Fruit fly (Drosophila melanogaster) whole organism, embryonic: ENCODE measurements around the gene MFS18.

Experiments
- Adf1 ChIP-seq: fragments of 200-800 bp; sonication (Bioruptor generic); IDR thresholded peaks from 2 replicates; pipeline ENCODE4 v1.3.6; 2022; ENCODE audit warnings: missing biosample characterization, missing genetic modification characterization
- Asciz ChIP-seq: fragments of 200-800 bp; sonication (Bioruptor generic); optimal IDR thresholded peaks from 2 replicates; lab custom pipeline; 2017; ENCODE audit warnings: missing biosample characterization, mild to moderate bottlenecking, missing genetic modification characterization, missing genetic modification reagents
- BtbVII ChIP-seq: fragments of 200-800 bp; sonication (Bioruptor generic); optimal IDR thresholded peaks from 3 replicates; lab custom pipeline; 2017; ENCODE audit warnings: missing biosample characterization, mild to moderate bottlenecking, missing genetic modification characterization
- CG11695 ChIP-seq: fragments of 200-800 bp; sonication (Bioruptor generic); IDR thresholded peaks from 3 replicates; pipeline ENCODE4 v1.3.6; 2022; ENCODE audit warnings: missing biosample characterization, missing genetic modification characterization
- CG13287 ChIP-seq: fragments of 200-800 bp; sonication (Bioruptor generic); IDR thresholded peaks from 2 replicates; pipeline ENCODE4 v1.3.6; 2022; ENCODE audit warnings: missing biosample characterization, missing genetic modification characterization; ENCODE audit not compliant: partially characterized antibody
- CG14441 ChIP-seq: fragments of 200-800 bp; sonication (Bioruptor generic); IDR thresholded peaks from 2 replicates; pipeline ENCODE4 v1.3.6; 2022; ENCODE audit warnings: missing biosample characterization, missing genetic modification characterization
- CG15011 ChIP-seq: fragments of 200-800 bp; sonication (Bioruptor generic); optimal IDR thresholded peaks from 3 replicates; lab custom pipeline; 2018; ENCODE audit warnings: missing biosample characterization, mild to moderate bottlenecking, missing genetic modification characterization
- CG15696 ChIP-seq: fragments of 200-800 bp; sonication (Bioruptor generic); optimal IDR thresholded peaks from 2 replicates; lab custom pipeline; 2019; ENCODE audit warnings: missing biosample characterization, mild to moderate bottlenecking, missing genetic modification characterization, moderate library complexity
- CG17385 ChIP-seq: fragments of 200-800 bp; sonication (Bioruptor generic); optimal IDR thresholded peaks from 3 replicates; lab custom pipeline; 2018; ENCODE audit warnings: missing biosample characterization, mild to moderate bottlenecking, missing genetic modification characterization
- CG1832 ChIP-seq: fragments of 200-800 bp; sonication (Bioruptor generic); optimal IDR thresholded peaks from 2 replicates; lab custom pipeline; 2017; ENCODE audit warnings: missing biosample characterization, mild to moderate bottlenecking, missing genetic modification characterization, inconsistent platforms
- CG18764 ChIP-seq: fragments of 200-800 bp; sonication (Bioruptor generic); optimal IDR thresholded peaks from 3 replicates; lab custom pipeline; 2016; ENCODE audit warnings: missing biosample characterization, missing genetic modification characterization
- CG2120 ChIP-seq: fragments of 200-800 bp; sonication (Bioruptor generic); optimal IDR thresholded peaks from 3 replicates; lab custom pipeline; 2016; ENCODE audit warnings: missing biosample characterization, missing genetic modification characterization
- CG2712 ChIP-seq: fragments of 200-800 bp; optimal IDR thresholded peaks from 3 replicates; lab custom pipeline; 2019; ENCODE audit warnings: missing biosample characterization, mild to moderate bottlenecking, missing genetic modification characterization, moderate library complexity
- CG30403 ChIP-seq: fragments of 200-800 bp; sonication (Bioruptor generic); optimal IDR thresholded peaks from 3 replicates; lab custom pipeline; 2016; ENCODE audit warnings: missing biosample characterization, missing genetic modification characterization
- CG42726 ChIP-seq: fragments of 200-800 bp; sonication (Bioruptor generic); IDR thresholded peaks from 2 replicates; pipeline ENCODE4 v1.3.6; 2022; ENCODE audit warnings: missing biosample characterization, missing genetic modification characterization; ENCODE audit not compliant: partially characterized antibody
- CG4820 ChIP-seq: fragments of 200-800 bp; sonication (Bioruptor generic); optimal IDR thresholded peaks from 3 replicates; lab custom pipeline; 2016; ENCODE audit warnings: missing biosample characterization, missing genetic modification characterization
- CG8281 ChIP-seq: fragments of 200-800 bp; sonication (Bioruptor generic); optimal IDR thresholded peaks from 2 replicates; lab custom pipeline; 2018; ENCODE audit warnings: missing biosample characterization, mild to moderate bottlenecking, missing genetic modification characterization, moderate library complexity
- CTCF ChIP-seq: fragments of 200-800 bp; sonication (Bioruptor generic); optimal IDR thresholded peaks from 2 replicates; lab custom pipeline; 2017; ENCODE audit warnings: missing biosample characterization, mild to moderate bottlenecking, missing genetic modification characterization, moderate library complexity
- Dad ChIP-seq: fragments of 200-800 bp; sonication (Bioruptor generic); optimal IDR thresholded peaks from 3 replicates; lab custom pipeline; 2016; ENCODE audit warnings: missing biosample characterization, missing genetic modification characterization
- Dll ChIP-seq: fragments of 200-800 bp; sonication (Bioruptor generic); IDR thresholded peaks from 4 replicates; pipeline ENCODE4 v1.3.6; 2022; ENCODE audit warnings: missing biosample characterization, missing genetic modification characterization; ENCODE audit not compliant: partially characterized antibody
- ERR ChIP-seq: fragments of 200-800 bp; sonication (Bioruptor generic); optimal IDR thresholded peaks from 2 replicates; lab custom pipeline; 2016; ENCODE audit warnings: missing biosample characterization, missing genetic modification characterization
- Fer3 ChIP-seq: fragments of 200-800 bp; sonication (Bioruptor generic); optimal IDR thresholded peaks from 2 replicates; lab custom pipeline; 2018; ENCODE audit warnings: missing biosample characterization, mild to moderate bottlenecking, missing genetic modification characterization, moderate library complexity
- H15 ChIP-seq: fragments of 200-800 bp; sonication (Bioruptor generic); IDR thresholded peaks from 3 replicates; pipeline ENCODE4 v1.3.6; 2022; ENCODE audit warnings: missing biosample characterization, missing genetic modification characterization
- H2.0 ChIP-seq: fragments of 200-800 bp; sonication (Bioruptor generic); IDR thresholded peaks from 2 replicates; pipeline ENCODE4 v1.3.6; 2022; ENCODE audit warnings: missing biosample characterization, missing genetic modification characterization
- Hr78 ChIP-seq, 2 experiments: fragments of 200-800 bp in 1 of 2; fragments of >200 bp in 1 of 2; sonication (Bioruptor generic) in 1 of 2; optimal IDR thresholded peaks; 2 replicates each; lab custom pipeline; 2017 to 2019; ENCODE audit warnings: missing biosample characterization in 2 of 2, missing genetic modification characterization in 2 of 2, mild to moderate bottlenecking in 1 of 2, moderate library complexity in 1 of 2
- Med ChIP-seq: fragments of 200-800 bp; sonication (Bioruptor generic); peaks from one replicate; lab custom pipeline; 2016; ENCODE audit warnings: missing biosample characterization, missing genetic modification characterization, mild to moderate bottlenecking, inconsistent platforms, moderate library complexity
- NfI ChIP-seq: fragments of 200-800 bp; sonication (Bioruptor generic); optimal IDR thresholded peaks from 3 replicates; lab custom pipeline; 2018; ENCODE audit warnings: missing biosample characterization, mild to moderate bottlenecking, missing genetic modification characterization, moderate library complexity
- Rfx ChIP-seq: fragments of 200-800 bp; sonication (Bioruptor generic); IDR thresholded peaks from 2 replicates; pipeline ENCODE4 v1.3.6; 2022; ENCODE audit warnings: missing biosample characterization, missing genetic modification characterization
- Stat92E ChIP-seq, 3 experiments: fragments of >200 bp in 2 of 3; fragments of 200-800 bp in 1 of 3; sonication (Bioruptor generic) in 1 of 3; optimal IDR thresholded peaks; 2 replicates each; lab custom pipeline; 2017 to 2019; ENCODE audit warnings: missing biosample characterization in 3 of 3, missing genetic modification characterization in 3 of 3, mild to moderate bottlenecking in 1 of 3, moderate library complexity in 1 of 3
- TFAM ChIP-seq: fragments of 200-800 bp; sonication (Bioruptor generic); optimal IDR thresholded peaks from 2 replicates; lab custom pipeline; 2017; ENCODE audit warnings: missing biosample characterization, missing genetic modification characterization, inconsistent platforms
- abd-A ChIP-seq: fragments of 200-800 bp; sonication (Bioruptor generic); optimal IDR thresholded peaks from 3 replicates; lab custom pipeline; 2019; ENCODE audit warnings: missing biosample characterization, mild to moderate bottlenecking, missing genetic modification characterization, moderate library complexity
- ato ChIP-seq: fragments of 200-800 bp; sonication (Bioruptor generic); IDR thresholded peaks from 2 replicates; pipeline ENCODE4 v1.3.6; 2022; ENCODE audit warnings: missing biosample characterization, missing genetic modification characterization; ENCODE audit not compliant: partially characterized antibody
- az2 ChIP-seq: fragments of 200-800 bp; sonication (Bioruptor generic); optimal IDR thresholded peaks from 3 replicates; lab custom pipeline; 2016; ENCODE audit warnings: missing biosample characterization, missing genetic modification characterization
- bigmax ChIP-seq: fragments of 200-800 bp; sonication (Bioruptor generic); optimal IDR thresholded peaks from 2 replicates; lab custom pipeline; 2018; ENCODE audit warnings: missing biosample characterization, mild to moderate bottlenecking, missing genetic modification characterization
- bsh ChIP-seq, 2 experiments: fragments of 200-800 bp; sonication (Bioruptor generic); optimal IDR thresholded peaks; 2 replicates each; lab custom pipeline; 2017 to 2018; ENCODE audit warnings: mild to moderate bottlenecking in 2 of 2, missing biosample characterization in 2 of 2, missing genetic modification characterization in 2 of 2, moderate library complexity in 1 of 2
- croc ChIP-seq: fragments of 200-800 bp; sonication (Bioruptor generic); conservative IDR thresholded peaks from 3 replicates; pipeline ENCODE4 v1.3.6; 2022; ENCODE audit warnings: missing biosample characterization, missing genetic modification characterization
- crp ChIP-seq, 2 experiments: fragments of 200-800 bp; sonication (Bioruptor generic); optimal IDR thresholded peaks; 2 replicates in 1 of 2; 3 replicates in 1 of 2; lab custom pipeline; 2017; ENCODE audit warnings: missing biosample characterization in 2 of 2, missing genetic modification characterization in 2 of 2, mild to moderate bottlenecking in 1 of 2, moderate library complexity in 1 of 2
- da ChIP-seq: fragments of 200-800 bp; sonication (Bioruptor generic); optimal IDR thresholded peaks from 2 replicates; lab custom pipeline; 2016; ENCODE audit warnings: missing biosample characterization, missing genetic modification characterization
- gem ChIP-seq: fragments of 200-800 bp; sonication (Bioruptor generic); optimal IDR thresholded peaks from 2 replicates; lab custom pipeline; 2019; ENCODE audit warnings: missing biosample characterization, mild to moderate bottlenecking, missing genetic modification characterization, moderate library complexity
- lmd ChIP-seq: fragments of 200-800 bp; sonication (Bioruptor generic); IDR thresholded peaks from 2 replicates; pipeline ENCODE4 v1.3.6; 2022; ENCODE audit warnings: missing biosample characterization, missing genetic modification characterization
- mirr ChIP-seq: fragments of 200-800 bp; sonication (Bioruptor generic); optimal IDR thresholded peaks from 3 replicates; lab custom pipeline; 2018; ENCODE audit warnings: missing biosample characterization, mild to moderate bottlenecking, missing genetic modification characterization
- odd ChIP-seq: fragments of 200-800 bp; sonication (Bioruptor generic); optimal IDR thresholded peaks from 2 replicates; lab custom pipeline; 2017; ENCODE audit warnings: missing biosample characterization, mild to moderate bottlenecking, missing genetic modification characterization
- prd ChIP-seq, 3 experiments: fragments of >200 bp in 2 of 3; fragments of 200-800 bp in 1 of 3; sonication (Bioruptor generic) in 1 of 3; optimal IDR thresholded peaks in 2 of 3; IDR thresholded peaks in 1 of 3; 2 replicates in 2 of 3; 3 replicates in 1 of 3; pipeline versions ENCODE4 v1.3.6 to Lab custom; 2017 to 2022; ENCODE audit warnings: missing biosample characterization in 1 of 3, missing genetic modification characterization in 1 of 3
- row ChIP-seq: fragments of 200-800 bp; sonication (Bioruptor generic); IDR thresholded peaks from 3 replicates; pipeline ENCODE4 v1.3.6; 2022; ENCODE audit warnings: missing biosample characterization, missing genetic modification characterization
- sima ChIP-seq: fragments of 200-800 bp; sonication (Bioruptor generic); optimal IDR thresholded peaks from 2 replicates; lab custom pipeline; 2016; ENCODE audit warnings: missing biosample characterization, missing genetic modification characterization
- slp2 ChIP-seq: fragments of 200-800 bp; sonication (Bioruptor generic); optimal IDR thresholded peaks from 2 replicates; lab custom pipeline; 2016; ENCODE audit warnings: missing biosample characterization, missing genetic modification characterization

MFS18 gene

DNA sequence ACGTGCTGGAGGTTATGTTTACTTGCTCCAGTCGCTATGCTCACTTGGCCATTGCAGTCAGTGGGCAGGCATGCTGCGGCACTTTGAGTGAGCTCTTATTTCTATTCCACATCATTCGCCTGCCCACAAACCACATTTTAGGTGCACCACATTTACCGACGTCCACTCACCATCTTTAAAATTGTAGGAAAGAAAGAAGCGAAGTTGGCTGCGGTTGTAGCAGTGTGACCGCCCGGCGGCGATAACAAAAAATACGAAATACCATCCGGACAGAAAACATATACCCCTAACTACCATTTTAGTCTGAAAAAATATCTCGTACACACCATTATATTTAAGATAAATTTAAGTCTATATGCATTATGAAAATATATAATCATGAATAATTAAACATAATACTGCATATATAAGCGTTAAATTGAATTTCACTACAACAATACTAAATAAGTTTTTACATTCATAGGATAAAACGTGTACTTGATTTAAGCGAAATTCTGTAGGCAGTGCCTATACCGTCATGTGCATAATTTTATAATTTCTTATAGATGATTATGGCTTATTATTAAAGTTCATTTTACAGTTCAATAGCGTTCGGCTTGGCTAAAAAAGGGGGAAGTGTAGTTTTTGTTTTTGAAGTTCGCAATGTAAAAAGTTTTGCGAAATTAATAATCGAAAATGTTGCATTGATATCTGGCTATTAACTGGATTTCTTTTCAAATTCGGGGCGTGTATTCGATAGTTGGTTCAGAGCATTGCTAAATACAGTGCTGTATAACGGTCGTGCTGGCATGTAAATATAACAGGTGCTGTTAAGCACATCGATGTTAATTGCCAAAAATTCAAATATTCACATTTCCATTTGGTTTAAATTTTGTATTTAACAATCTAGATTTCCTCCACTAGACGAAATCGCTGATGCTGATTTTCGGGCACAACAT, 10.0 kb upstream of the MFS18 start, which contains the start of gene RpL27A (continued):
- TF ChIP-seq CG15011 (GFP tag; lab: Kevin White, UChicago) (peak; percentile 64), CG13287 (peak; percentile 71), Dad (GFP tag; lab: Kevin White, UChicago) (peak; percentile 45), Stat92E (GFP tag; optimal IDR thresholded peaks at IDR 0.05; lab: Kevin White, UChicago) (peak in 1 of 3 experiments; percentile 46), da (peak; percentile 12), BtbVII (peak; percentile 80), CG2712 (peak; percentile 71), CG4820 (GFP tag; lab: Kevin White, UChicago) (peak; percentile 28), Fer3 (tag; lab: Kevin White, UChicago) (peak; percentile 72), CG30403 (GFP tag; lab: Kevin White, UChicago) (peak; percentile 67), ERR (peak; percentile 57), bsh (GFP tag; optimal IDR thresholded peaks at IDR 0.05; lab: Kevin White, UChicago) (peak; percentile 43 to 66), mirr (GFP tag; lab: Kevin White, UChicago) (peak; percentile 89), Med (GFP tag; lab: Kevin White, UChicago) (peak; percentile 98), CG17385 (GFP tag; lab: Kevin White, UChicago) (peak; percentile 87), abd-A (tag; lab: Kevin White, UChicago) (no peak), croc (peak; percentile 24; the same call in 1 of the 3 replicates), gem (tag; lab: Kevin White, UChicago) (peak; percentile 81), Hr78 (GFP tag; optimal IDR thresholded peaks at IDR 0.05; lab: Kevin White, UChicago) (peak in 1 of 2 experiments; percentile 10), slp2 (peak; percentile 56), CG15696 (tag; lab: Kevin White, UChicago) (peak; percentile 23), TFAM (GFP tag; lab: Kevin White, UChicago) (peak; percentile 17), CTCF (GFP tag; lab: Kevin White, UChicago) (peak; percentile 32), Asciz (GFP tag; lab: Kevin White, UChicago) (peak; percentile 79), ato (no peak; the same call in 1 of the 2 replicates), CG14441 (GFP tag; lab: Robert Waterston, UW) (peak; percentile 57), sima (GFP tag; lab: Kevin White, UChicago) (peak; percentile 50), CG8281 (tag; lab: Kevin White, UChicago) (peak; percentile 11), prd (optimal IDR thresholded peaks at IDR 0.05; lab: Kevin White, UChicago) (no peak), prd (GFP tag; IDR thresholded peaks at IDR 0.05; lab: Robert Waterston, UW) (peak; percentile 65), odd (GFP tag; lab: Kevin White, UChicago) (peak; percentile 85), row (peak; percentile 70), CG11695 (GFP tag; lab: Robert Waterston, UW) (peak; percentile 41; the same call in 2 of the 3 replicates), az2 (GFP tag; lab: Kevin White, UChicago) (peak; percentile 66), CG42726 (GFP tag; lab: Robert Waterston, UW) (peak; percentile 53; the same call in 1 of the 2 replicates), crp (GFP tag; optimal IDR thresholded peaks at IDR 0.05; lab: Kevin White, UChicago) (peak in 1 of 2 experiments; percentile 39), bigmax (GFP tag; lab: Kevin White, UChicago) (peak; percentile 91), Rfx (peak; percentile 91), CG1832 (GFP tag; lab: Kevin White, UChicago) (no peak), lmd (peak; percentile 68), CG2120 (GFP tag; lab: Kevin White, UChicago) (peak; percentile 41), H2.0 (GFP tag; lab: Robert Waterston, UW) (peak; percentile 82), Adf1 (no peak; the same call in 1 of the 2 replicates), NfI (peak; percentile 94), H15 (GFP tag; lab: Robert Waterston, UW) (peak; percentile 81), CG18764 (GFP tag; lab: Kevin White, UChicago) (peak; percentile 62), Dll (peak; percentile 32; the same call in 1 of the 4 replicates)
